Fruit fly (Drosophila melanogaster) whole organism, prepupa: Measurements from ENCODE around the gene CG17147.

Experiments
- CG15336 ChIP-seq: fragments of 200-800 bp; sonication (Bioruptor generic); IDR thresholded peaks from 2 replicates; pipeline ENCODE4 v1.3.6; 2022; ENCODE audit warnings: missing biosample characterization, missing genetic modification characterization
- CG1621 ChIP-seq: fragments of 200-800 bp; sonication (Bioruptor generic); optimal IDR thresholded peaks from 3 replicates; lab custom pipeline; 2018; ENCODE audit warnings: missing biosample characterization, mild to moderate bottlenecking, missing genetic modification characterization
- CG16779 ChIP-seq: fragments of 200-800 bp; sonication (Bioruptor generic); optimal IDR thresholded peaks from 3 replicates; lab custom pipeline; 2017; ENCODE audit warnings: missing biosample characterization, mild to moderate bottlenecking, missing genetic modification characterization
- CG34406 ChIP-seq: fragments of 200-800 bp; sonication (Bioruptor generic); optimal IDR thresholded peaks from 3 replicates; lab custom pipeline; 2016; ENCODE audit warnings: missing biosample characterization, missing genetic modification characterization
- CG6792 ChIP-seq: fragments of 200-800 bp; sonication (Bioruptor generic); optimal IDR thresholded peaks from 3 replicates; lab custom pipeline; 2016; ENCODE audit warnings: missing biosample characterization, missing genetic modification characterization
- CG6808 ChIP-seq: fragments of 200-800 bp; sonication (Bioruptor generic); optimal IDR thresholded peaks from 3 replicates; lab custom pipeline; 2017; ENCODE audit warnings: missing biosample characterization, missing genetic modification characterization, mild to moderate bottlenecking, moderate library complexity, missing genetic modification reagents
- CG7368 ChIP-seq: fragments of 200-800 bp; sonication (Bioruptor generic); optimal IDR thresholded peaks from 3 replicates; lab custom pipeline; 2016; ENCODE audit warnings: missing biosample characterization, missing genetic modification characterization
- CG9139 ChIP-seq: fragments of 200-800 bp; sonication (Bioruptor generic); optimal IDR thresholded peaks from 3 replicates; lab custom pipeline; 2017; ENCODE audit warnings: missing biosample characterization, mild to moderate bottlenecking, missing genetic modification characterization
- Ets21C ChIP-seq: fragments of 200-800 bp; sonication (Bioruptor generic); optimal IDR thresholded peaks from 3 replicates; lab custom pipeline; 2016; ENCODE audit warnings: missing biosample characterization, missing genetic modification characterization
- Gug ChIP-seq: fragments of 200-800 bp; sonication (Bioruptor generic); IDR thresholded peaks from 2 replicates; pipeline ENCODE4 v1.3.6; 2022; ENCODE audit warnings: missing biosample characterization, missing genetic modification characterization
- Lpt ChIP-seq: fragments of 200-800 bp; sonication (Bioruptor generic); optimal IDR thresholded peaks from 3 replicates; lab custom pipeline; 2016; ENCODE audit warnings: missing biosample characterization, missing genetic modification characterization
- Met ChIP-seq: fragments of 200-800 bp; sonication (Bioruptor generic); optimal IDR thresholded peaks from 3 replicates; lab custom pipeline; 2016; ENCODE audit warnings: missing biosample characterization, missing genetic modification characterization
- Smox ChIP-seq: fragments of 200-800 bp; sonication (Bioruptor generic); optimal IDR thresholded peaks from 3 replicates; lab custom pipeline; 2016; ENCODE audit warnings: missing biosample characterization, missing genetic modification characterization
- eg ChIP-seq: fragments of 200-800 bp; sonication (Bioruptor generic); IDR thresholded peaks from 3 replicates; pipeline ENCODE4 v1.3.6; 2022; ENCODE audit warnings: missing biosample characterization, missing genetic modification characterization
- esn ChIP-seq: fragments of 200-800 bp; sonication (Bioruptor generic); optimal IDR thresholded peaks from 2 replicates; lab custom pipeline; 2016; ENCODE audit warnings: missing biosample characterization, mild to moderate bottlenecking, missing genetic modification characterization, moderate library complexity
- fd85E ChIP-seq: fragments of 200-800 bp; sonication (Bioruptor generic); optimal IDR thresholded peaks from 3 replicates; lab custom pipeline; 2016; ENCODE audit warnings: missing biosample characterization, missing genetic modification characterization
- net ChIP-seq: fragments of 200-800 bp; sonication (Bioruptor generic); optimal IDR thresholded peaks from 3 replicates; lab custom pipeline; 2016; ENCODE audit warnings: missing biosample characterization, missing genetic modification characterization
- spab ChIP-seq: fragments of 200-800 bp; sonication (Bioruptor generic); optimal IDR thresholded peaks from 2 replicates; lab custom pipeline; 2017; ENCODE audit warnings: missing biosample characterization, mild to moderate bottlenecking, missing genetic modification characterization, missing genetic modification reagents

The CG17147 gene

dm6 chr3L:20247513-20248173 is 23.9 kb downstream of the CG17147 start, which contains the start of gene rdgC (continued):
- TF ChIP-seq fd85E (GFP tag; lab: Kevin White, UChicago) = peak; percentile 59
- TF ChIP-seq CG6808 (GFP tag; lab: Kevin White, UChicago) = peak; percentile 85
- TF ChIP-seq CG16779 = peak; percentile 79
- peak; percentile 91 for TF ChIP-seq esn (GFP tag; lab: Kevin White, UChicago)
- TF ChIP-seq Smox (GFP tag; lab: Kevin White, UChicago) = peak; percentile 88
- TF ChIP-seq CG9139 = peak; percentile 64
- TF ChIP-seq Ets21C = peak; percentile 82
- TF ChIP-seq CG15336 (GFP tag; lab: Robert Waterston, UW) = peak; percentile 93
- TF ChIP-seq eg (GFP tag; lab: Robert Waterston, UW) = peak; percentile 97
- TF ChIP-seq, all 60 proteins: peak for 59

- no peak for TF ChIP-seq CG6808 (GFP tag; lab: Kevin White, UChicago)
- TF ChIP-seq CG1621 (tag; lab: Kevin White, UChicago) = no peak
- no peak for TF ChIP-seq CG34406 (GFP tag; lab: Kevin White, UChicago)
- TF ChIP-seq Met (GFP tag; lab: Kevin White, UChicago) = no peak
- TF ChIP-seq CG7368 (GFP tag; lab: Kevin White, UChicago) = no peak
- no peak for TF ChIP-seq eg (GFP tag; lab: Robert Waterston, UW)
- no peak for TF ChIP-seq Lpt (GFP tag; lab: Kevin White, UChicago)
- TF ChIP-seq net (GFP tag; lab: Kevin White, UChicago) = no peak
- TF ChIP-seq spab (GFP tag; lab: Kevin White, UChicago) = no peak
- TF ChIP-seq CG6792 (GFP tag; lab: Kevin White, UChicago) = no peak
- no peak for TF ChIP-seq Gug
Observed at dm6 chr3L:20265514-20265913, 41.8 kb downstream of the CG17147 start, which contains the start of gene CG32228. Gene CG32228 (plus strand): TSS chr3L:20265814.
